Worm (Caenorhabditis elegans): Measurements from ENCODE around the gene dec-7.

ce11 chrIII:9964416-9964815 is 32.2 kb downstream of the dec-7 start:
- TF ChIP-seq pqm-1 (tag; optimal IDR thresholded peaks at IDR 0.05) (no peak), ceh-34 (tag; optimal IDR thresholded peaks at IDR 0.05) (no peak), dve-1 (tag; optimal IDR thresholded peaks at IDR 0.05) (no peak), ama-1 (optimal IDR thresholded peaks at IDR 0.05) (no peak), hlh-6 (tag; optimal IDR thresholded peaks at IDR 0.05) (no peak), ceh-14 (tag; optimal IDR thresholded peaks at IDR 0.05) (no peak), fkh-6 (tag; optimal IDR thresholded peaks at IDR 0.05) (no peak), dmd-4 (tag; optimal IDR thresholded peaks at IDR 0.05; ENCODE audit: borderline replicate concordance) (no peak), nhr-11 (tag; optimal IDR thresholded peaks at IDR 0.05) (no peak), sdc-2 (tag; optimal IDR thresholded peaks at IDR 0.05) (no peak), rnt-1 (tag; optimal IDR thresholded peaks at IDR 0.05) (no peak)

Measured in whole organism, late embryonic.